Worm (Caenorhabditis elegans) whole organism, L4 larva: Measurements from ENCODE around the gene F56C9.6.

Experiments
- ZK337.2 ChIP-seq: fragments of 200-800 bp; sonication (Bioruptor generic); IDR thresholded peaks from 2 replicates; pipeline ENCODE4 v1.3.6; 2022; ENCODE audit warnings: missing genetic modification reagents, missing genetic modification characterization, missing compliant biosample characterization
- duxl-1 ChIP-seq: sonication (generic microtip); optimal IDR thresholded peaks from 2 replicates; lab custom pipeline; 2016; ENCODE audit warnings: mild to moderate bottlenecking, missing genetic modification characterization, moderate library complexity, missing compliant biosample characterization; ENCODE audit not compliant: poor library complexity
- mdt-29 ChIP-seq: fragments of 200-800 bp; sonication (Bioruptor generic); IDR thresholded peaks from 2 replicates; pipeline ENCODE4 v1.3.6; 2022; ENCODE audit warnings: missing genetic modification reagents, missing genetic modification characterization, missing compliant biosample characterization
- pqm-1 ChIP-seq: sonication (generic microtip); optimal IDR thresholded peaks from 2 replicates; lab custom pipeline; 2017; ENCODE audit warnings: missing biosample characterization, missing genetic modification characterization
- unc-39 ChIP-seq: sonication (generic microtip); optimal IDR thresholded peaks from 2 replicates; lab custom pipeline; 2017; ENCODE audit warnings: missing biosample characterization, missing genetic modification characterization

DNA sequence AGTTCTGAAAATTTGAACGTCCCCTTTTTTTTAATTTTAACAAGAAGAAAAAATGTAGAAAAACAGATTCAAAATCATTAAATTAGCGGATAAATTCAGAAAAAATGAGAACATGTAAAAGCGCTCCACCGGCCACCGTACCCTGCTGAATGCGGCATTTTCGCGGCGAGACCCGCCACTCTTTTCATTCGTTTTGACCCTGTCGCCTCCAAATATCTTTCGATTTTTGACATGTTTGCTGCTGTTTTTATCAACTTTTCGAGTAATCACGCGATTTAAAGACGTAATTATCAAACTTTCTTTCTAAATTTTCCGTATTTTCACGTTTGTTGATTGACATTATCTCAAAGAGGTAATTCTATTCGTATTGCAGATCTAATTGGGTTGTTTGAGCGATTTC, 25.6 kb upstream of the F56C9.6 start, which contains the start of gene gsp-2:
- no peak for TF ChIP-seq unc-39 (tag; lab: Kevin White, UChicago)
- no peak for TF ChIP-seq ZK337.2 (GFP tag; lab: Robert Waterston, UW)
- TF ChIP-seq mdt-29, result peak; percentile 68
- no peak for TF ChIP-seq duxl-1 (tag; lab: Kevin White, UChicago)
- TF ChIP-seq pqm-1 (tag; lab: Kevin White, UChicago), result peak; percentile 42
